Fruit fly (Drosophila melanogaster) whole organism, pupa: Measurements from ENCODE around the gene Osi12.
A peak's percentile ranks its signal among the peaks of the same experiment; 100 is the strongest.

Experiments
- CG10348 ChIP-seq: fragments of 200-800 bp; sonication (Bioruptor generic); IDR thresholded peaks from 2 replicates; pipeline ENCODE4 v1.3.6; 2022; ENCODE audit warnings: missing biosample characterization, missing genetic modification characterization
- CG12605 ChIP-seq: fragments of 200-800 bp; sonication (Bioruptor generic); IDR thresholded peaks from 2 replicates; pipeline ENCODE4 v1.3.6; 2022; ENCODE audit warnings: missing biosample characterization, missing genetic modification characterization
- CG13204 ChIP-seq: fragments of 200-800 bp; sonication (Bioruptor generic); optimal IDR thresholded peaks from 2 replicates; lab custom pipeline; 2018; ENCODE audit warnings: missing biosample characterization, mild to moderate bottlenecking, missing genetic modification characterization, moderate library complexity
- CG14655 ChIP-seq: fragments of 200-800 bp; sonication (Bioruptor generic); optimal IDR thresholded peaks from 3 replicates; lab custom pipeline; 2017; ENCODE audit warnings: mild to moderate bottlenecking, missing biosample characterization, missing genetic modification reagents, missing genetic modification characterization
- CG15710 ChIP-seq: fragments of 200-800 bp; sonication (Bioruptor generic); optimal IDR thresholded peaks from 2 replicates; lab custom pipeline; 2018; ENCODE audit warnings: missing biosample characterization, mild to moderate bottlenecking, missing genetic modification characterization, moderate library complexity
- CG17806 ChIP-seq: fragments of 200-800 bp; sonication (Bioruptor generic); optimal IDR thresholded peaks from 2 replicates; lab custom pipeline; 2018; ENCODE audit warnings: missing biosample characterization, mild to moderate bottlenecking, missing genetic modification characterization, moderate library complexity
- CG32121 ChIP-seq: fragments of 200-800 bp; sonication (Bioruptor generic); IDR thresholded peaks from 2 replicates; pipeline ENCODE4 v1.3.6; 2022; ENCODE audit warnings: missing biosample characterization, missing genetic modification characterization
- CG34367 ChIP-seq: fragments of 200-800 bp; sonication (Bioruptor generic); optimal IDR thresholded peaks from 2 replicates; lab custom pipeline; 2018; ENCODE audit warnings: missing biosample characterization, mild to moderate bottlenecking, missing genetic modification characterization
- CG4496 ChIP-seq: fragments of 200-800 bp; sonication (Bioruptor generic); IDR thresholded peaks from 3 replicates; pipeline ENCODE4 v1.3.6; 2022; ENCODE audit warnings: missing biosample characterization, missing genetic modification characterization
- CG8159 ChIP-seq: fragments of 200-800 bp; sonication (Bioruptor generic); optimal IDR thresholded peaks from 3 replicates; lab custom pipeline; 2018; ENCODE audit warnings: missing biosample characterization, mild to moderate bottlenecking, missing genetic modification characterization, moderate library complexity
- CG8301 ChIP-seq: fragments of 200-800 bp; sonication (Bioruptor generic); optimal IDR thresholded peaks from 2 replicates; lab custom pipeline; 2018; ENCODE audit warnings: missing biosample characterization, mild to moderate bottlenecking, missing genetic modification characterization
- CG9948 ChIP-seq: fragments of 200-800 bp; sonication (Bioruptor generic); optimal IDR thresholded peaks from 2 replicates; lab custom pipeline; 2018; ENCODE audit warnings: missing biosample characterization, mild to moderate bottlenecking, missing genetic modification characterization, moderate library complexity
- D1 ChIP-seq: fragments of 200-800 bp; sonication (Bioruptor generic); optimal IDR thresholded peaks from 2 replicates; lab custom pipeline; 2018; ENCODE audit warnings: missing biosample characterization, mild to moderate bottlenecking, missing genetic modification characterization, moderate library complexity
- EcR ChIP-seq: fragments of 200-800 bp; sonication (Bioruptor generic); optimal IDR thresholded peaks from 3 replicates; lab custom pipeline; 2019; ENCODE audit warnings: missing biosample characterization, missing genetic modification characterization, mild to moderate bottlenecking, moderate library complexity, missing genetic modification reagents
- Ets98B ChIP-seq: fragments of 200-800 bp; sonication (Bioruptor generic); IDR thresholded peaks from 2 replicates; pipeline ENCODE4 v1.3.6; 2022; ENCODE audit warnings: missing biosample characterization, missing genetic modification characterization
- Pif1A ChIP-seq: fragments of 200-800 bp; sonication (Bioruptor generic); optimal IDR thresholded peaks from 3 replicates; lab custom pipeline; 2016; ENCODE audit warnings: missing biosample characterization, missing genetic modification characterization
- Pif1B ChIP-seq: fragments of 200-800 bp; sonication (Bioruptor generic); optimal IDR thresholded peaks from 3 replicates; lab custom pipeline; 2016; ENCODE audit warnings: missing biosample characterization, missing genetic modification characterization
- Snoo ChIP-seq: fragments of 200-800 bp; sonication (Bioruptor generic); optimal IDR thresholded peaks from 3 replicates; lab custom pipeline; 2017; ENCODE audit warnings: missing biosample characterization, mild to moderate bottlenecking, missing genetic modification characterization, inconsistent platforms
- fd96Ca ChIP-seq: fragments of 200-800 bp; sonication (Bioruptor generic); IDR thresholded peaks from 3 replicates; pipeline ENCODE4 v1.3.6; 2022; ENCODE audit warnings: missing biosample characterization, missing genetic modification characterization
- gl ChIP-seq: fragments of 200-800 bp; sonication (Bioruptor generic); optimal IDR thresholded peaks from 2 replicates; lab custom pipeline; 2018; ENCODE audit warnings: missing biosample characterization, mild to moderate bottlenecking, missing genetic modification characterization
- rn ChIP-seq: fragments of 200-800 bp; sonication (Bioruptor generic); IDR thresholded peaks from 2 replicates; pipeline ENCODE4 v1.3.6; 2022; ENCODE audit warnings: missing biosample characterization, missing genetic modification characterization

Osi12 gene

DNA sequence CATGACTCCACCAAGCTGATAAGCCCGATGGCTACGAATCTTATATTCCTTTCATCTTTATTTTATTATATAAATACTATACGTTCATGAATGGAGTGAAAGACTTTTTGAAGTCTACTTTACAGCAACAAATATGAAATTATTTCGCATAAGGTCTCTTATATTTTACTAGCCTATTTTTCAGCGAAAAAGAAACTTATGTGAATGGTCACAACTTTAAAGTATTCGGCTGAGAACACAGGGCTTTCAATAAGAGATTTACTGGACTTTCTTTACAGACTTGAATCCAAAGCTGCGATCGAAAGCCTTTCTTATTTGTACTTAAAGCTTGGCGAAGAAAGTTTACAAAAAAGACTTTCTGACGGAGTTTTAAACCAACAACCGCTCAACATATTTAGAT is 39.4 kb upstream of the Osi12 start:
- no peak for TF ChIP-seq CG15710 (tag; lab: Kevin White, UChicago)
- TF ChIP-seq CG34367, result no peak
- TF ChIP-seq CG9948 (tag; lab: Kevin White, UChicago), result no peak
- TF ChIP-seq gl, result no peak
- no peak for TF ChIP-seq Ets98B (GFP tag; lab: Robert Waterston, UW)
- no peak for TF ChIP-seq D1
- no peak for TF ChIP-seq CG14655 (GFP tag; lab: Kevin White, UChicago)
- TF ChIP-seq CG8301, result no peak
- no peak for TF ChIP-seq Pif1B (GFP tag; lab: Kevin White, UChicago)
- TF ChIP-seq CG12605 (GFP tag; lab: Robert Waterston, UW), result no peak
- TF ChIP-seq rn, result no peak
- no peak for TF ChIP-seq Pif1A (GFP tag; lab: Kevin White, UChicago)
- no peak for TF ChIP-seq Snoo (tag; lab: Kevin White, UChicago)
- TF ChIP-seq CG13204 (GFP tag; lab: Kevin White, UChicago), result no peak
- TF ChIP-seq EcR, result no peak
- no peak for TF ChIP-seq CG8159 (tag; lab: Kevin White, UChicago)
- TF ChIP-seq CG10348 (GFP tag; lab: Robert Waterston, UW), result no peak
- no peak for TF ChIP-seq CG32121 (GFP tag; lab: Robert Waterston, UW)
- no peak for TF ChIP-seq CG4496 (GFP tag; lab: Robert Waterston, UW)

DNA sequence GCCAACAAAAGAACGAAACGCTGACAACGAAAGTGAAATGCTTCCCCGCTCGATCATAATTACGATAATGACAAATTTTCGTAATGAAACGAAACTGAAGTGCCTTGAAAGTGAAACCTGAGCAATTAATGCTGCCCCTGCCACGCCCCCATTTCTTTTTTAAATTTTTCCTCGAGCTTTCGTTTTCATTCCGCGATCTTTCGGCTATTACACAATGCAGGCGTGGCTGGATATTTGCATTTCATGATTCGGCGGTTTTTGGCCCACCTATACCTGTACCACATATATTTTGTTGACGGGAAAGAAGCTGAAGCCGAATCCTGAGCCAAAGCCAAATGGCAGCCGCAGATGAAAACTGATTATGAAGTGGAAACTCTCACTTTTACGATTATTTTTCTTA is 38.1 kb upstream of the Osi12 start:
- TF ChIP-seq CG15710 (tag; lab: Kevin White, UChicago) (no peak), Snoo (tag; lab: Kevin White, UChicago) (no peak), CG12605 (GFP tag; lab: Robert Waterston, UW) (no peak), CG14655 (GFP tag; lab: Kevin White, UChicago) (no peak), CG4496 (GFP tag; lab: Robert Waterston, UW) (no peak), CG32121 (GFP tag; lab: Robert Waterston, UW) (no peak), CG10348 (GFP tag; lab: Robert Waterston, UW) (no peak), rn (no peak), CG9948 (tag; lab: Kevin White, UChicago) (no peak), D1 (no peak)

DNA sequence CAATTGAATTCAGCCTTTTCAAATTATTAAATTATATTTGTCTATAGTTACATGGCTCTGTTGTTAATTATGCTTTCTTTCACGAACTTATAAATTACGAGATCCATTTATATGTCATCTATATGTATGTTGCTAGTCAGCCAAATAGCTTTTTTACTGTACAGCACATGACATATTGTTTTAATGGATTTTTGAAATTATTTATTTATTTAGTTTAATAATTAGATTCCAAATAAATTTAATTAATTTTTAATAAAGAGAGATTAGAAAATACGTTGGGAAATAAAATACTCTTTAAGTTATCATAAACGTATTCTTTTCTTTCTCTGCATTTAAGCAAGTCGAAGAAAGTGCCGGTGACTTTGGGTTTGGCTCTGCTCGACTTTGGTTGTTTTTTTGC is 37.0 kb upstream of the Osi12 start:
- no peak for TF ChIP-seq CG32121 (GFP tag; lab: Robert Waterston, UW)
- TF ChIP-seq Ets98B (GFP tag; lab: Robert Waterston, UW), result no peak; the same call in 1 of the 2 replicates
- no peak for TF ChIP-seq fd96Ca (GFP tag; lab: Robert Waterston, UW)
- TF ChIP-seq CG14655 (GFP tag; lab: Kevin White, UChicago), result peak; percentile 23
- TF ChIP-seq CG4496 (GFP tag; lab: Robert Waterston, UW), result no peak
- no peak for TF ChIP-seq CG15710 (tag; lab: Kevin White, UChicago)
- TF ChIP-seq CG9948 (tag; lab: Kevin White, UChicago), result no peak
- TF ChIP-seq CG8159 (tag; lab: Kevin White, UChicago), result no peak
- TF ChIP-seq CG13204 (GFP tag; lab: Kevin White, UChicago), result no peak
- TF ChIP-seq Pif1A (GFP tag; lab: Kevin White, UChicago), result peak; percentile 10

DNA sequence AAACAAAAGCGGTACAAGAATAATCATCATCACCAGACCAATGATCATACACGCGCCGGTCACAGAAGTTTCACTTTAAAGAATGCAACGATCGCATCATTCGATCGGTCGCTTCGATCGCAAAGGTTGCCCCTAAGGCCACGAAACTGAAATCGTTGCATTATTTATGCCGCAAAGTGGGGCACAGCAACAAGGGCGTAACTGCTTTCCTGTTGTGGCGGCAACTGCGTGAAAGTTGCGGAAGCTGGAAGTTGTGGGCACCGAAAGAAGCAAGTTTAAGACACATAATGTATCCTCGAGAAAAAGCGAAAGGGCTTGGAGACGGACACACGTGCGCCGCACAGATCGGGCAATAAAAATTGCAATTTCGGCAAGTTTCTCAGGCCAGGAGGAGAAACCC is 34.3 kb upstream of the Osi12 start:
- TF ChIP-seq CG32121 (GFP tag; lab: Robert Waterston, UW) (no peak), CG15710 (tag; lab: Kevin White, UChicago) (no peak), Snoo (tag; lab: Kevin White, UChicago) (peak; percentile 29)
- TF ChIP-seq, all 21 proteins: peak for 1

DNA sequence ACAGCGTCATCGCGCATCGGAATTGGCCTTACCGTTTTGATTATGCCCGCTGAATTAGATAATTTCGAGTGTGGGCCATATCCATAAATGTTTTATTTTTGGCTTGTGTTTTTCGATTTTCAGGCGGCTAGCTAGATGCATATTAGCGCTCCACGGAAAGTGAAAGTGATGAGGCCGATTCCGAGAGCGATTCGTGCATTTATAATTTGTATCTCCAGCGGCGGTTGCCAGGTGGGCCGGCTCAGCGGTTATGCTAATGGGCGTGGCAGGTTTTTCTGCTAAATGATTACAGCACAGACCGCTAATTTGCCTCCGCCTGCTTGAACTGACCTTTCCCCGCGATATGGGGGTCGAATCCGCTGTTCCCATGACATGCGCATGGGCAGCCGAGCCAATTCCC is 33.3 kb upstream of the Osi12 start:
- TF ChIP-seq CG10348 (GFP tag; lab: Robert Waterston, UW), result no peak
- TF ChIP-seq D1, result no peak
- TF ChIP-seq CG17806 (tag; lab: Kevin White, UChicago), result no peak
- no peak for TF ChIP-seq CG4496 (GFP tag; lab: Robert Waterston, UW)
- no peak for TF ChIP-seq EcR
- no peak for TF ChIP-seq CG9948 (tag; lab: Kevin White, UChicago)
- TF ChIP-seq Pif1B (GFP tag; lab: Kevin White, UChicago), result no peak
- no peak for TF ChIP-seq CG8159 (tag; lab: Kevin White, UChicago)
- no peak for TF ChIP-seq Ets98B (GFP tag; lab: Robert Waterston, UW)
- no peak for TF ChIP-seq CG34367
- TF ChIP-seq rn, result no peak
- TF ChIP-seq Snoo (tag; lab: Kevin White, UChicago), result no peak
- TF ChIP-seq CG32121 (GFP tag; lab: Robert Waterston, UW), result no peak
- no peak for TF ChIP-seq Pif1A (GFP tag; lab: Kevin White, UChicago)
- TF ChIP-seq CG13204 (GFP tag; lab: Kevin White, UChicago), result no peak
- TF ChIP-seq CG12605 (GFP tag; lab: Robert Waterston, UW), result no peak
- no peak for TF ChIP-seq CG8301
- TF ChIP-seq fd96Ca (GFP tag; lab: Robert Waterston, UW), result no peak
- no peak for TF ChIP-seq CG15710 (tag; lab: Kevin White, UChicago)

DNA sequence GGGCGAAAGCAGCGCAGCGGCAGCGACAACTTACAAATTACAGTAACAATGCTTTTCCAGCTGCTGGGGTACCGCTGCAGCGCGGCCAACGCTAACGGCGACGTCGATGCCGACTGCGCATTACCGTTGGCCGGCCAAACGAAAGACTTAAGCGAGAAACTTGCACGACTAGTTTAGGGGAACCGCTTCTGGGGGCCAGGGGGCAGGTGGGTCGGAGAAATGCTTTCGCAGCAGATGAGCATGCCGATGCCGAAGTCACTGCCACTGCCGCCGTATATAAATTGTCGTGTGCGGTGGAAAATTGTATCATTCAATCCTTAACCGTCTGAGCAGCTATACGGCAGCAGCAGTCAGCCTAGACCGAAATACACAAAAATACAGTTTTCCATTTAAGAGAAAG is 29.6 kb upstream of the Osi12 start, which contains the start of gene Osi7:
Gene Osi7 (plus strand): TSS at position 301 of the 400 bp plus-strand sequence.
- TF ChIP-seq EcR (no peak), Pif1B (GFP tag; lab: Kevin White, UChicago) (no peak), CG13204 (GFP tag; lab: Kevin White, UChicago) (peak; percentile 35), CG9948 (tag; lab: Kevin White, UChicago) (no peak), CG32121 (GFP tag; lab: Robert Waterston, UW) (no peak), CG34367 (no peak)
